Worm (Caenorhabditis elegans): ENCODE measurements around the gene EGAP5.1.
A peak's percentile ranks its signal among the peaks of the same experiment; 100 is the strongest.

The EGAP5.1 gene

DNA sequence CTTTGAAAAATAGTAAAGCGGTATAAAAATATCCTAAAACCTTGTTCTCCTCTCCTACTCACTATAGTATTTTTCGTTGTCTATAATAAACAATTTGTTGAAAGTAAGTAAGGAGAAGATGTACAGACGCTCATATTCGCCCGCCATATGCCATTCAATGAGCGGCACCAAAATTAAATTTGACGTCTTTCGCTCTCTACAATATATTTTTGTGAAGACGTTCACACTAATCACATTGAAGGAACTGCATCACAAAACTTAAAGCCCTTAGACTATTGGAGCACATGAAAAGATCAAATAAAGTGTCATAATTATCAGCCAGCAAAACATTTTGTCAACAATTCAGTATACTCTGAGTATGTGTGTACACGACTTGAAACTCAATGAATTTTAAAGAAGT, 31.1 kb upstream of the EGAP5.1 start:
- TF ChIP-seq mes-4 (tag; optimal IDR thresholded peaks at IDR 0.05) (no peak), mel-28 (tag; optimal IDR thresholded peaks at IDR 0.05; ENCODE audit: borderline replicate concordance) (no peak), efl-1 (GFP tag; optimal IDR thresholded peaks at IDR 0.05) (no peak), ceh-91 (GFP tag; IDR thresholded peaks at IDR 0.05) (no peak), T26A5.8 (tag; optimal IDR thresholded peaks at IDR 0.05) (no peak), lir-1 (GFP tag; conservative IDR thresholded peaks at IDR 0.05) (no peak), tlf-1 (GFP tag; optimal IDR thresholded peaks at IDR 0.05) (no peak), repo-1 (tag; optimal IDR thresholded peaks at IDR 0.05) (no peak), Y53F4B.3 (GFP tag; IDR thresholded peaks at IDR 0.05) (no peak), bed-1 (GFP tag; IDR thresholded peaks at IDR 0.05) (no peak), ztf-22 (GFP tag; optimal IDR thresholded peaks at IDR 0.05) (no peak), madf-10 (tag; optimal IDR thresholded peaks at IDR 0.05) (no peak), F37B4.10 (GFP tag; IDR thresholded peaks at IDR 0.05) (no peak)

DNA sequence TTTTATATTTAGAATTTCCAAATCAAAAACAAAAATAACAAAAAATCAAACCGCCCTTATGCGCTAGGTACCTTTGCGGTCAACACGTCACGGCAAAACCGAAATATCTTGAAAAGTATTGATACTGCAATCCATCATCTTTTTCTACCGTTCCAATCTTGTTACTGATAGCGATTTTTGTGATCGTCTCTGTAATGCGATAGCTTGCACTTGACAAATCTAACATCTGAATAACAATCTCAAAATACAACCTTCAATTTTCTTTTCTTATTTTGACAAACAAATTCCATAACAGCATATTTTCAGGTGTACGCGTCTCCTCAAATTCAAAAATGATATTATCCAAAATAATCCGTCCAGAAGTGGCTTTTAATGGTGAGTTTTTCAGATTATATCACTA, 28.9 kb upstream of the EGAP5.1 start, which contains the start of gene tbc-7:
Gene tbc-7, plus strand, starts transcription at position 301 of the 400 bp plus-strand sequence.
- TF ChIP-seq Y56A3A.18 (GFP tag; IDR thresholded peaks at IDR 0.05) (no peak), ztf-3 (GFP tag; optimal IDR thresholded peaks at IDR 0.05) (no peak), D2030.7 (GFP tag; IDR thresholded peaks at IDR 0.05) (no peak), bed-1 (GFP tag; IDR thresholded peaks at IDR 0.05) (no peak), somi-1 (GFP tag; optimal IDR thresholded peaks at IDR 0.05) (no peak), F57A8.1 (GFP tag; optimal IDR thresholded peaks at IDR 0.05) (no peak), T07F8.4 (tag; optimal IDR thresholded peaks at IDR 0.05) (no peak), dox-1 (GFP tag; IDR thresholded peaks at IDR 0.05) (no peak), ztf-25 (GFP tag; IDR thresholded peaks at IDR 0.05) (no peak), nhr-27 (tag; optimal IDR thresholded peaks at IDR 0.05) (no peak), lin-40 (tag; optimal IDR thresholded peaks at IDR 0.05) (no peak), F52B5.7 (tag; optimal IDR thresholded peaks at IDR 0.05) (no peak), die-1 (tag; optimal IDR thresholded peaks at IDR 0.05) (no peak), F23B12.7 (tag; optimal IDR thresholded peaks at IDR 0.05; ENCODE audit: insufficient read depth) (no peak), mel-28 (tag; optimal IDR thresholded peaks at IDR 0.05; ENCODE audit: borderline replicate concordance) (no peak), let-607 (tag; optimal IDR thresholded peaks at IDR 0.05) (no peak), B0261.1 (tag; optimal IDR thresholded peaks at IDR 0.05) (no peak), hmg-1.2 (GFP tag; IDR thresholded peaks at IDR 0.05) (no peak), efl-1 (GFP tag; optimal IDR thresholded peaks at IDR 0.05) (no peak), C06A6.2 (GFP tag; conservative IDR thresholded peaks at IDR 0.05) (no peak)

DNA sequence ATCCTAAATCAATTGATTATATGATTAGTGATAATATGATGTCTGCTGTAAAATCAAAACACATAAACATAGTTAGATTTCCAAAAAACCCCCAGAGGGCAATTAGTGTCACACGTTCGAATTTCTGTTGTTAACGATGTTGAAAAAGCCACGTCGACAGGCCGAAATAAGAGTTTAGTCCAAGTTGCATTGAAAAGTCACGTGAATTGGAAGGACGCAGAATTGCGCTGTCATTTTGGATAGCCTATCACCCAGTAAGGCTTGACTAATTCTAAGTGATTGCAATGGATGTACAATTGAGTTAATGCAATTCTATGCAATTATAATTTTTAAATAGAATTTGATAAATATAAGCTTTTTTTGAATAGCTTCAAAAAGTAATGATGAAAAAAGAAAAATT, 27.3 kb upstream of the EGAP5.1 start:
- TF ChIP-seq ztf-26 (tag; optimal IDR thresholded peaks at IDR 0.05) (peak; percentile 24), madf-3 (GFP tag; IDR thresholded peaks at IDR 0.05) (no peak)

DNA sequence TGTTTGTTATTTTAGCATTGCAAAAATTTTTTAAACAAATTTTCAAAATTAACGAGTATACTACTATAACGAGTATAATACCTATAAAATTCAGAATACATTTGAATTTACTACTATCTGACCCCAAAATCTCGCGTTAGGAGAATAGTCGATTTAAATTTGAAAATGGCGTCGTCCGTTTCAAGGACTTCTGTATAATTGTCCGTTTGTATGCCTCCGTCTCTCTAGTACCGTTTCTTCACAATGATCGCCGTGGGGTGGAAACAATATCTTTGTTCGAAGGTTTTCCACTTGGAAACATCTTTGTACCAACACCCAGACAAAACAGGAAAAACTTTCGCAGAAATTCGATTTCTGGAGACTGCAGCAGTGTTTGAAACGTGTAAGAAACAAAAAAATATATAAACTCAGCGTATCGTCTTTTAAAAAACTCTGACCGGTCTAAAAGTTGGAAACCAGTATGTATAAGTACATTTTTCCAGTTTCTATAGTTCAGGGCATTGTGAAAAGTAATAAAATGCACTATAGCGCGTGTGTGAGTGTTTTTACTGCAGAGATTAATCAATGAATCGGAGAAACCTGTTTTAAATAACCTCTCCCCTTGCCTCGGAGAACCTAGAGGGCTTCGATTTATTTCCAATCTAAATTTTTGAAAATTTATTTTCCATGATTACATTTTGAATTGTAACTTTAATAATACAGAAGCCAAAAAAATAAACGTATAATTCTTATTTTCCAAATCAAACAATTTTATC, 25.0 kb upstream of the EGAP5.1 start:
- no peak for TF ChIP-seq chd-7 (tag; optimal IDR thresholded peaks at IDR 0.05)
- TF ChIP-seq F52B5.7 (tag; optimal IDR thresholded peaks at IDR 0.05), result no peak
- no peak for TF ChIP-seq F23B12.7 (tag; optimal IDR thresholded peaks at IDR 0.05; ENCODE audit: insufficient read depth)
- TF ChIP-seq F37B4.10 (GFP tag; IDR thresholded peaks at IDR 0.05), result no peak
- TF ChIP-seq die-1 (tag; optimal IDR thresholded peaks at IDR 0.05), result no peak
- TF ChIP-seq B0261.1 (tag; optimal IDR thresholded peaks at IDR 0.05), result no peak
- TF ChIP-seq nhr-90 (tag; optimal IDR thresholded peaks at IDR 0.05), result no peak
- no peak for TF ChIP-seq fkh-3 (tag; optimal IDR thresholded peaks at IDR 0.05)
- no peak for TF ChIP-seq Y67H2A.10 (GFP tag; conservative IDR thresholded peaks at IDR 0.05)
- TF ChIP-seq F57A8.1 (GFP tag; optimal IDR thresholded peaks at IDR 0.05), result no peak
